Worm (Caenorhabditis elegans) whole organism, L2 larva: ENCODE results near the gene lect-2.

Source experiments
- C34F6.9 ChIP-seq: fragments of 150-350 bp; optimal IDR thresholded peaks from 2 replicates; lab custom pipeline; 2014; ENCODE audit warnings: missing biosample characterization, missing genetic modification characterization
- R02D3.7 ChIP-seq: fragments of 150-350 bp; optimal IDR thresholded peaks from 2 replicates; lab custom pipeline; 2014; ENCODE audit warnings: missing biosample characterization, missing genetic modification characterization
- aly-2 ChIP-seq: fragments of 150-350 bp; optimal IDR thresholded peaks from 2 replicates; lab custom pipeline; 2014; ENCODE audit warnings: missing biosample characterization, missing genetic modification characterization
- ama-1 ChIP-seq: fragments of 150-350 bp; optimal IDR thresholded peaks from 2 replicates; lab custom pipeline; 2018; ENCODE audit warnings: inconsistent platforms
- ceh-16 ChIP-seq: fragments of 150-350 bp; optimal IDR thresholded peaks from 2 replicates; lab custom pipeline; 2014; ENCODE audit warnings: missing biosample characterization, missing genetic modification characterization
- ceh-82 ChIP-seq: fragments of 150-350 bp; optimal IDR thresholded peaks from 2 replicates; lab custom pipeline; 2014; ENCODE audit warnings: missing biosample characterization, missing genetic modification characterization
- crh-2 ChIP-seq: sonication (generic microtip); optimal IDR thresholded peaks from 2 replicates; lab custom pipeline; 2017; ENCODE audit warnings: missing biosample characterization, missing genetic modification characterization
- dmd-4 ChIP-seq: sonication (generic microtip); optimal IDR thresholded peaks from 2 replicates; lab custom pipeline; 2017; ENCODE audit warnings: missing biosample characterization, missing genetic modification characterization
- egl-27 ChIP-seq: sonication (generic microtip); optimal IDR thresholded peaks from 3 replicates; lab custom pipeline; 2017; ENCODE audit warnings: missing biosample characterization, missing genetic modification reagents, missing genetic modification characterization
- elt-1 ChIP-seq: fragments of 150-350 bp; optimal IDR thresholded peaks from 2 replicates; lab custom pipeline; 2014; ENCODE audit warnings: missing biosample characterization, missing genetic modification characterization
- elt-3 ChIP-seq: sonication (generic microtip); optimal IDR thresholded peaks from 2 replicates; lab custom pipeline; 2017; ENCODE audit warnings: missing biosample characterization, missing genetic modification characterization
- fos-1 ChIP-seq: fragments of 150-350 bp; optimal IDR thresholded peaks from 2 replicates; lab custom pipeline; 2014; ENCODE audit warnings: missing biosample characterization, missing genetic modification characterization
- gmeb-1 ChIP-seq: fragments of 150-350 bp; optimal IDR thresholded peaks from 2 replicates; lab custom pipeline; 2014; ENCODE audit warnings: missing biosample characterization, missing genetic modification characterization
- lin-11 ChIP-seq: fragments of 150-350 bp; sonication (generic microtip); optimal IDR thresholded peaks from 2 replicates; lab custom pipeline; 2014; ENCODE audit warnings: missing biosample characterization, missing genetic modification characterization, inconsistent platforms, mixed read lengths
- lin-13 ChIP-seq: fragments of 150-350 bp; optimal IDR thresholded peaks from 2 replicates; lab custom pipeline; 2014; ENCODE audit warnings: missing biosample characterization, missing genetic modification reagents, missing genetic modification characterization
- mab-5 ChIP-seq: fragments of 150-350 bp; optimal IDR thresholded peaks from 2 replicates; lab custom pipeline; 2014; ENCODE audit warnings: missing biosample characterization, missing genetic modification characterization
- mdl-1 ChIP-seq, 2 experiments: fragments of 150-350 bp in 1 of 2; sonication (generic microtip) in 1 of 2; optimal IDR thresholded peaks; 2 replicates each; lab custom pipeline; 2017; ENCODE audit warnings: missing biosample characterization in 2 of 2, missing genetic modification characterization in 2 of 2
- nhr-11 ChIP-seq: fragments of 150-350 bp; optimal IDR thresholded peaks from 2 replicates; lab custom pipeline; 2014; ENCODE audit warnings: missing biosample characterization, missing genetic modification characterization
- nhr-12 ChIP-seq: fragments of 150-350 bp; optimal IDR thresholded peaks from 2 replicates; lab custom pipeline; 2014; ENCODE audit warnings: missing biosample characterization, missing genetic modification characterization
- nhr-129 ChIP-seq: fragments of 150-350 bp; optimal IDR thresholded peaks from 2 replicates; lab custom pipeline; 2014; ENCODE audit warnings: missing biosample characterization, missing genetic modification characterization
- nhr-21 ChIP-seq: fragments of 150-350 bp; optimal IDR thresholded peaks from 2 replicates; lab custom pipeline; 2014; ENCODE audit warnings: missing biosample characterization, missing genetic modification characterization
- nhr-23 ChIP-seq: fragments of 150-350 bp; optimal IDR thresholded peaks from 2 replicates; lab custom pipeline; 2014; ENCODE audit warnings: missing biosample characterization, missing genetic modification reagents, missing genetic modification characterization
- nhr-237 ChIP-seq: fragments of 150-350 bp; optimal IDR thresholded peaks from 2 replicates; lab custom pipeline; 2014; ENCODE audit warnings: missing biosample characterization, missing genetic modification characterization
- nhr-25 ChIP-seq: fragments of 150-350 bp; sonication (generic microtip); optimal IDR thresholded peaks from 3 replicates; lab custom pipeline; 2014; ENCODE audit warnings: missing biosample characterization, missing genetic modification characterization
- nhr-6 ChIP-seq: fragments of 150-350 bp; optimal IDR thresholded peaks from 2 replicates; lab custom pipeline; 2014; ENCODE audit warnings: missing biosample characterization, missing genetic modification characterization
- peb-1 ChIP-seq: fragments of 150-350 bp; optimal IDR thresholded peaks from 2 replicates; lab custom pipeline; 2014; ENCODE audit warnings: missing biosample characterization, missing genetic modification characterization
- skn-1 ChIP-seq: sonication (generic microtip); optimal IDR thresholded peaks from 2 replicates; lab custom pipeline; 2017; ENCODE audit warnings: missing biosample characterization, missing genetic modification characterization
- sma-3 ChIP-seq: sonication (generic microtip); optimal IDR thresholded peaks from 2 replicates; lab custom pipeline; 2016; ENCODE audit warnings: missing genetic modification reagents, missing genetic modification characterization, missing compliant biosample characterization
- sma-9 ChIP-seq, 2 experiments: fragments of 150-350 bp in 1 of 2; sonication (generic microtip) in 1 of 2; optimal IDR thresholded peaks; 2 replicates each; lab custom pipeline; 2014 to 2016; ENCODE audit warnings: missing genetic modification characterization in 2 of 2, mild to moderate bottlenecking in 1 of 2, missing biosample characterization in 1 of 2, missing compliant biosample characterization in 1 of 2, missing genetic modification reagents in 1 of 2, moderate library complexity in 1 of 2
- unc-39 ChIP-seq: fragments of 150-350 bp; optimal IDR thresholded peaks from 2 replicates; lab custom pipeline; 2014; ENCODE audit warnings: missing biosample characterization, missing genetic modification characterization
- unc-55 ChIP-seq: fragments of 150-350 bp; sonication (generic microtip); optimal IDR thresholded peaks from 3 replicates; lab custom pipeline; 2014; ENCODE audit warnings: missing biosample characterization, missing genetic modification reagents, missing genetic modification characterization
- ztf-1 ChIP-seq: fragments of 200-800 bp; sonication (Bioruptor generic); conservative IDR thresholded peaks from 2 replicates; pipeline ENCODE4 v1.3.6; 2022; ENCODE audit warnings: missing genetic modification characterization, missing compliant biosample characterization
- ztf-11 ChIP-seq: sonication (generic microtip); optimal IDR thresholded peaks from 2 replicates; lab custom pipeline; 2017; ENCODE audit warnings: missing biosample characterization, missing genetic modification characterization
- ztf-4 ChIP-seq: fragments of 150-350 bp; optimal IDR thresholded peaks from 2 replicates; lab custom pipeline; 2014; ENCODE audit warnings: missing biosample characterization, missing genetic modification characterization

lect-2 gene

ce11 chrII:5797348-5797977 lies 6.9 kb downstream of the lect-2 start, which contains the start of the genes msp-63 and msp-142:
msp-63 (minus strand) TSS chrII:5797448.
msp-142 (plus strand) TSS chrII:5797927.
- TF ChIP-seq dmd-4 (tag; lab: Kevin White, UChicago), result no peak
- no peak for TF ChIP-seq nhr-6 (tag; lab: Kevin White, UChicago)
- no peak for TF ChIP-seq skn-1 (tag; lab: Kevin White, UChicago)
- TF ChIP-seq nhr-237, result no peak
- no peak for TF ChIP-seq ama-1
- TF ChIP-seq ceh-82 (tag; lab: Kevin White, UChicago), result no peak
- no peak for TF ChIP-seq nhr-11
- TF ChIP-seq unc-39 (tag; lab: Kevin White, UChicago), result no peak
- TF ChIP-seq sma-3 (GFP tag; lab: Kevin White, UChicago), result no peak
- no peak for TF ChIP-seq C34F6.9

ce11 chrII:5799553-5799952 lies 9.0 kb downstream of the lect-2 start, which contains the start of gene K05F1.8:
K05F1.8 (minus strand) TSS chrII:5799653.
- TF ChIP-seq elt-3 (no peak), unc-39 (tag; lab: Kevin White, UChicago) (no peak), dmd-4 (tag; lab: Kevin White, UChicago) (no peak), egl-27 (tag; lab: Kevin White, UChicago) (no peak), sma-9 (GFP tag; optimal IDR thresholded peaks at IDR 0.05; lab: Kevin White, UChicago) (no peak), sma-9 (tag; optimal IDR thresholded peaks at IDR 0.05; lab: Kevin White, UChicago) (no peak), C34F6.9 (no peak), nhr-21 (tag; lab: Kevin White, UChicago) (no peak), ztf-4 (tag; lab: Kevin White, UChicago) (no peak), crh-2 (no peak), nhr-11 (no peak), fos-1 (tag; lab: Kevin White, UChicago) (no peak)

DNA sequence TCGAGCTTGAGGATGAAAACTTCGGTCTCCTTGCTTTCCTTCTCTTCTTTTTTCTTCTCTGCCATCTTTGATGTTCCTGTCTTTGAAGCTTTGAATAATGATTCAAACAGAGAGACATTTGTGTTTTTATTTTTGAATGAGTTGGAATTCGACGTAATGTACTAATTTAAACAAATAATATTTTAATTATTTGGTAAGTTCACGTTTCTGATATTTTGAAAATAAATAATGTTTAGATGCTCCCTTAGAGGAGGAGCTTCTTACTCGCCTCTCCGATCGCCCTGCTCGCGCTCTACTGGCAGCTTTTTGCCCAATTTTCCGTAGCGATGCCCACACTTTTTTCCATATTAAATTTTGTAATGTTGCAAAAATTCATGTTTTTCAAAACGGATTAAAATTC lies 10.6 kb downstream of the lect-2 start, which contains the start of the genes K05F1.9 and K05F1.1:
K05F1.9 (minus strand) TSS at position 101 of the 400 bp plus-strand sequence.
K05F1.1 (plus strand) TSS at position 308 of the 400 bp plus-strand sequence.
- TF ChIP-seq nhr-25 (tag; lab: Kevin White, UChicago) (no peak), R02D3.7 (tag; lab: Kevin White, UChicago) (no peak), nhr-237 (no peak), crh-2 (no peak), nhr-23 (no peak), ceh-16 (no peak), mab-5 (tag; lab: Kevin White, UChicago) (no peak)

ce11 chrII:5804288-5804687 lies 13.8 kb downstream of the lect-2 start:
- TF ChIP-seq elt-3, result no peak
- peak; percentile 29 for TF ChIP-seq fos-1 (tag; lab: Kevin White, UChicago)
- no peak for TF ChIP-seq R02D3.7 (tag; lab: Kevin White, UChicago)

- TF ChIP-seq nhr-129 (no peak), ztf-11 (tag; lab: Kevin White, UChicago) (no peak), crh-2 (peak; percentile 17)
Measured at ce11 chrII:5805303-5805702, 14.8 kb downstream of the lect-2 start, which contains the start of gene K05F1.10. K05F1.10 (minus strand) TSS chrII:5805473.

DNA sequence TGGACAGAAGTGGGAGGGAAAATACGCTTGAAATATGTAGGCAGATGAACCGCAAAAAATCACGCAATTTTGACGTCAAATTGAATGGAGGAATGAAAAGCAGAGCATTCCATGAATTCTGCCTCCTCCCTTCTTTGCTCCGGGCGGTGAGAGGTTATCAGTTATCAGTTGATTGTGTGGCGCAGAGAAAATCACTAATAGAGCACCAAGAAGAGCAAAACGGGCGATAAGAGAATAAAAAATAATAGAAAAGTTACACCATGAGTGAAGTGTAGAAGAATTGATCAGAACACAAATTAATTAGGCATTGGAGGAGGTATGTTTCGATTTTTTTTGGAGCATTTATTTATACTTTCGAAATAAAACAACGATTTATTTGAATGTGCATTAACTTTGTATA lies 16.0 kb downstream of the lect-2 start:
- TF ChIP-seq nhr-129 (no peak), ztf-1 (GFP tag; lab: Robert Waterston, UW) (no peak), mdl-1 (tag; optimal IDR thresholded peaks at IDR 0.05; lab: Kevin White, UChicago) (no peak), elt-1 (no peak), nhr-21 (tag; lab: Kevin White, UChicago) (no peak), fos-1 (tag; lab: Kevin White, UChicago) (peak; percentile 80), lin-11 (tag; lab: Kevin White, UChicago) (no peak), gmeb-1 (peak; percentile 10), lin-13 (GFP tag; lab: Kevin White, UChicago) (no peak), peb-1 (tag; lab: Kevin White, UChicago) (no peak), aly-2 (no peak), crh-2 (peak; percentile 17), unc-55 (GFP tag; lab: Kevin White, UChicago) (no peak), nhr-12 (tag; lab: Kevin White, UChicago) (no peak)
